Worm (Caenorhabditis elegans) whole organism, mixed stage, embryonic: ENCODE data around the gene ZK867.2.
A peak's percentile ranks its signal among the peaks of the same experiment; 100 is the strongest.

Experiments
- blmp-1 ChIP-seq: fragments of 150-350 bp; optimal IDR thresholded peaks from 2 replicates; lab custom pipeline; 2014; ENCODE audit warnings: missing biosample characterization, missing genetic modification characterization
- ceh-43 ChIP-seq: fragments of 200-800 bp; sonication (Bioruptor generic); optimal IDR thresholded peaks from 2 replicates; lab custom pipeline; 2018; ENCODE audit warnings: mild to moderate bottlenecking, missing genetic modification characterization, moderate library complexity, missing compliant biosample characterization
- ceh-83 ChIP-seq: fragments of 200-800 bp; sonication (Bioruptor generic); optimal IDR thresholded peaks from 2 replicates; lab custom pipeline; 2018; ENCODE audit warnings: mild to moderate bottlenecking, missing genetic modification characterization, missing compliant biosample characterization
- ces-1 ChIP-seq: fragments of 150-350 bp; optimal IDR thresholded peaks from 2 replicates; lab custom pipeline; 2014; ENCODE audit warnings: missing biosample characterization, missing genetic modification reagents, missing genetic modification characterization
- cnd-1 ChIP-seq: fragments of 200-800 bp; sonication (Bioruptor generic); optimal IDR thresholded peaks from 2 replicates; lab custom pipeline; 2018; ENCODE audit warnings: mild to moderate bottlenecking, missing genetic modification characterization, missing compliant biosample characterization
- drap-1 ChIP-seq: fragments of 200-800 bp; sonication (Bioruptor generic); optimal IDR thresholded peaks from 3 replicates; lab custom pipeline; 2018; ENCODE audit warnings: mild to moderate bottlenecking, missing genetic modification characterization, missing compliant biosample characterization
- elt-1 ChIP-seq: sonication (generic microtip); optimal IDR thresholded peaks from 2 replicates; lab custom pipeline; 2017; ENCODE audit warnings: missing genetic modification characterization, mild to moderate bottlenecking, missing compliant biosample characterization, antibody characterized with exemption, moderate library complexity, borderline replicate concordance; ENCODE audit not compliant: insufficient read depth
- elt-3 ChIP-seq: fragments of 150-350 bp; optimal IDR thresholded peaks from 2 replicates; lab custom pipeline; 2014; ENCODE audit warnings: missing biosample characterization, missing genetic modification characterization
- flh-1 ChIP-seq: fragments of 200-800 bp; sonication (Bioruptor generic); optimal IDR thresholded peaks from 2 replicates; lab custom pipeline; 2018; ENCODE audit warnings: mild to moderate bottlenecking, missing genetic modification characterization, moderate library complexity, missing compliant biosample characterization
- ham-2 ChIP-seq: fragments of 200-800 bp; sonication (Bioruptor generic); optimal IDR thresholded peaks from 2 replicates; lab custom pipeline; 2018; ENCODE audit warnings: mild to moderate bottlenecking, missing genetic modification characterization, missing compliant biosample characterization
- hlh-1 ChIP-seq: fragments of 150-350 bp; optimal IDR thresholded peaks from 2 replicates; lab custom pipeline; 2014; ENCODE audit warnings: missing biosample characterization, missing genetic modification reagents, missing genetic modification characterization
- lin-13 ChIP-seq: fragments of 150-350 bp; optimal IDR thresholded peaks from 2 replicates; lab custom pipeline; 2014; ENCODE audit warnings: missing biosample characterization, missing genetic modification characterization
- lsy-2 ChIP-seq: fragments of 150-350 bp; optimal IDR thresholded peaks from 2 replicates; lab custom pipeline; 2014; ENCODE audit warnings: missing biosample characterization, missing genetic modification characterization
- mab-5 ChIP-seq: fragments of 150-350 bp; optimal IDR thresholded peaks from 2 replicates; lab custom pipeline; 2014; ENCODE audit warnings: missing biosample characterization, missing genetic modification characterization
- mep-1 ChIP-seq: fragments of 150-350 bp; optimal IDR thresholded peaks from 2 replicates; lab custom pipeline; 2017; ENCODE audit warnings: missing biosample characterization, missing genetic modification reagents, missing genetic modification characterization, inconsistent platforms
- mls-2 ChIP-seq: sonication (generic microtip); optimal IDR thresholded peaks from 2 replicates; lab custom pipeline; 2016; ENCODE audit warnings: mild to moderate bottlenecking, missing genetic modification characterization, moderate library complexity, missing compliant biosample characterization
- nhr-12 ChIP-seq: fragments of 150-350 bp; optimal IDR thresholded peaks from 2 replicates; lab custom pipeline; 2014; ENCODE audit warnings: missing biosample characterization, missing genetic modification characterization
- nhr-237 ChIP-seq: fragments of 150-350 bp; optimal IDR thresholded peaks from 2 replicates; lab custom pipeline; 2014; ENCODE audit warnings: missing biosample characterization, missing genetic modification characterization
- nhr-28 ChIP-seq: fragments of 150-350 bp; optimal IDR thresholded peaks from 2 replicates; lab custom pipeline; 2014; ENCODE audit warnings: missing biosample characterization, missing genetic modification characterization
- snpc-4 ChIP-seq: fragments of 150-350 bp; optimal IDR thresholded peaks from 2 replicates; lab custom pipeline; 2014; ENCODE audit warnings: missing biosample characterization, missing genetic modification characterization
- sptf-1 ChIP-seq: sonication (generic microtip); optimal IDR thresholded peaks from 2 replicates; lab custom pipeline; 2017; ENCODE audit warnings: mild to moderate bottlenecking, missing genetic modification characterization, moderate library complexity, missing compliant biosample characterization
- tbx-8 ChIP-seq: fragments of 200-800 bp; sonication (Bioruptor generic); optimal IDR thresholded peaks from 2 replicates; lab custom pipeline; 2018; ENCODE audit warnings: mild to moderate bottlenecking, missing genetic modification characterization, moderate library complexity, missing compliant biosample characterization
- unc-120 ChIP-seq: sonication (generic microtip); optimal IDR thresholded peaks from 2 replicates; lab custom pipeline; 2017; ENCODE audit warnings: missing genetic modification characterization, missing compliant biosample characterization; ENCODE audit not compliant: poor library complexity, severe bottlenecking
- unc-39 ChIP-seq: fragments of 150-350 bp; optimal IDR thresholded peaks from 2 replicates; lab custom pipeline; 2014; ENCODE audit warnings: missing biosample characterization, missing genetic modification characterization
- unc-62 ChIP-seq: fragments of 150-350 bp; optimal IDR thresholded peaks from 2 replicates; lab custom pipeline; 2014; ENCODE audit warnings: missing biosample characterization, missing genetic modification reagents, missing genetic modification characterization
- zip-8 ChIP-seq: fragments of 150-350 bp; optimal IDR thresholded peaks from 2 replicates; lab custom pipeline; 2014; ENCODE audit warnings: missing biosample characterization, missing genetic modification characterization

ZK867.2 gene

DNA sequence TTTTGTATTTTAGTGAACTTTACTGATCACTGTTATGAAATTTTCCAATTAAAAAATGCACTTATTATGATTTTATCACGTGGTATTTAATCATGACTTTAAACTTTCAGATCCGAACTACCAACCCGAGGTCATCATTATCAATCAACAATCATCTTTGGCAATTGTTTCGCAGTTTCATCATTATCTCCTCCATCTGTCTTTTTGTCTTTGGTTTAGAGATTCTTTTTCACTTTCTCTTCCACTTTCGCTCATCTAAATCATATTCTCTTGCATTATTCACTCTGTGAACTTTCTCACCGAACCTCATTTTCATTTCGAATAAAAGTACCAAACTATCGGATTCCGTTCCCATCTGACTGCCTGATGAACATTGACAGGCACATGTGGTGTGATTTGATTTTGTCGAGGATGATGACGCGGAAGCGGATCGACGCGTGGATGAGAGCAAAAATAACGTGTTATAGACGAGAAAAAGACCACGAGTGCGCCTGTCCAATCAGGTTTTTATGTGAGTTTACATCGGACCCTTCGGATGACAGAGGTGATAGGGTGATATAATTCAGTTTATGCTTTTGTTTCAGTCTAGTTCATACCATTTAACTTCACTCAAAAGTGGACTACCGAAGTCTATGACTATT is 4.1 kb downstream of the ZK867.2 start:
- peak; percentile 41 for TF ChIP-seq hlh-1 (tag; lab: Kevin White, UChicago)
- TF ChIP-seq nhr-237 (tag; lab: Kevin White, UChicago), result no peak
- no peak for TF ChIP-seq snpc-4 (tag; lab: Kevin White, UChicago)

ce11 chrX:7211405-7211804 is 4.9 kb downstream of the ZK867.2 start, which contains the start of gene spp-22:
spp-22 (plus strand) TSS chrX:7211705.
- TF ChIP-seq cnd-1 (tag; lab: Kevin White, UChicago), result no peak
- no peak for TF ChIP-seq ces-1
- TF ChIP-seq unc-62, result no peak
- TF ChIP-seq flh-1, result no peak
- TF ChIP-seq mls-2, result no peak
- no peak for TF ChIP-seq unc-120
- no peak for TF ChIP-seq ceh-43 (GFP tag; lab: Kevin White, UChicago)
- no peak for TF ChIP-seq lsy-2 (tag; lab: Kevin White, UChicago)
- TF ChIP-seq mep-1 (tag; lab: Kevin White, UChicago), result no peak
- TF ChIP-seq elt-3 (tag; lab: Kevin White, UChicago), result no peak
- no peak for TF ChIP-seq ceh-83 (GFP tag; lab: Kevin White, UChicago)
- no peak for TF ChIP-seq drap-1
- no peak for TF ChIP-seq nhr-28 (tag; lab: Kevin White, UChicago)

- no peak for TF ChIP-seq unc-39 (tag; lab: Kevin White, UChicago)
- TF ChIP-seq blmp-1 (tag; lab: Kevin White, UChicago), result no peak
- peak; percentile 49 for TF ChIP-seq mls-2
- TF ChIP-seq sptf-1 (tag; lab: Kevin White, UChicago), result peak; percentile 32
- TF ChIP-seq, all 35 proteins: peak for 2
These were observed 11.4 kb downstream of the ZK867.2 start, which contains the start of gene syd-9 for ce11 chrX:7217704-7218479. syd-9 (plus strand) TSS chrX:7218097.

ce11 chrX:7220209-7220608 is 13.7 kb downstream of the ZK867.2 start:
- TF ChIP-seq lsy-2 (tag; lab: Kevin White, UChicago) (no peak), elt-3 (tag; lab: Kevin White, UChicago) (no peak), lin-13 (tag; lab: Kevin White, UChicago) (no peak), ces-1 (peak; percentile 63), tbx-8 (GFP tag; lab: Kevin White, UChicago) (no peak), unc-120 (no peak), hlh-1 (tag; lab: Kevin White, UChicago) (no peak), mls-2 (peak; percentile 54), ham-2 (GFP tag; lab: Kevin White, UChicago) (no peak), elt-1 (tag; lab: Kevin White, UChicago) (no peak), mab-5 (tag; lab: Kevin White, UChicago) (no peak), nhr-237 (tag; lab: Kevin White, UChicago) (no peak), blmp-1 (tag; lab: Kevin White, UChicago) (no peak), drap-1 (no peak), snpc-4 (tag; lab: Kevin White, UChicago) (no peak), zip-8 (tag; lab: Kevin White, UChicago) (no peak)

DNA sequence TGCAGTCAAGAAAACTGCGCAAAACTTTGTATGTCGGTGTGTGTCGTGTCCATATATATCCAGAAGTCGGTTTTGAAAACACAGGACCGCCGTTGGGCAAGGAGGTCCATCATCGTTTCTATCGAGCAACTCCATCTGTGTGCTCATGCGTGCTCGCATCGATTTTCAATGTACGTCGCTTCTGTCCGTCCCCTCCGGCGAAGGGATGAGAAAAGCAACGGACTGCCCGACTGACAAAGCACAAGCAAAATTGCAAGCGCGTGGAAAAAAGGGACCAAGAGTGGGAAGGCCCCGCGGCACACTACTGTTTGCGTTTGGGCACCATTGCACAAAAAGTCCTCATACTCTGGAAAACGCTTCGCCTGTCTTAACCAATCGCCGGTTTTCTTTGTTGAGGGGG is 15.9 kb downstream of the ZK867.2 start:
- TF ChIP-seq mls-2, result peak; percentile 1
- no peak for TF ChIP-seq nhr-12 (tag; lab: Kevin White, UChicago)

DNA sequence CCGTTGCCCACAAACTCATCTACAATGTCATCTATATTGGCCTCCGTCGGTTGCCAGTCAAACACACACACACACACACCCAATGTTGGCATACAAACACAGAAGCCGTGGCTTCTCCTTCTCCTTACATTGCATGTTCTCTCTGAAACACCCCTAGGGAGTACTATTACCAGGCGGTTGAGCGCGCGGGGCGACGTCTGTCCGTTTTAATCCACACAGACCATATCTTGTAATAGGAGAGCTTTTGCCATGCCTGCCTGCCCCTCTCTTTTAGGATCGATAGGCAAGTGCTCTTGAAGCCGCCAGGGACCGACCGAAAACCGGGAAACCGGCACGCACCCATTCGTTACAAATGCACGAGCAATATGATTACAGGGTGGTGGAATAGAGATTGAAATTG is 18.0 kb downstream of the ZK867.2 start:
- TF ChIP-seq unc-120 (no peak), ces-1 (peak; percentile 14), ham-2 (GFP tag; lab: Kevin White, UChicago) (no peak), mls-2 (no peak), mep-1 (tag; lab: Kevin White, UChicago) (no peak)
